Fruit fly (Drosophila melanogaster) whole organism, embryonic: ENCODE measurements around the gene CG5509.

Source experiments
- CG12071 ChIP-seq: fragments of 200-800 bp; sonication (Bioruptor generic); optimal IDR thresholded peaks from 3 replicates; lab custom pipeline; 2018; ENCODE audit warnings: missing biosample characterization, mild to moderate bottlenecking, missing genetic modification characterization
- CG13894 ChIP-seq: fragments of 200-800 bp; sonication (Bioruptor generic); optimal IDR thresholded peaks from 3 replicates; lab custom pipeline; 2018; ENCODE audit warnings: missing biosample characterization, mild to moderate bottlenecking, missing genetic modification characterization, moderate library complexity
- CG17186 ChIP-seq: fragments of 200-800 bp; sonication (Bioruptor generic); optimal IDR thresholded peaks from 3 replicates; lab custom pipeline; 2017; ENCODE audit warnings: missing biosample characterization, missing genetic modification reagents, missing genetic modification characterization
- CG18764 ChIP-seq: fragments of 200-800 bp; sonication (Bioruptor generic); optimal IDR thresholded peaks from 3 replicates; lab custom pipeline; 2016; ENCODE audit warnings: missing biosample characterization, missing genetic modification characterization
- CG2199 ChIP-seq: fragments of 200-800 bp; sonication (Bioruptor generic); IDR thresholded peaks from 3 replicates; pipeline ENCODE4 v1.3.6; 2022; ENCODE audit warnings: missing biosample characterization, missing genetic modification characterization
- CG32767 ChIP-seq: fragments of 200-800 bp; sonication (Bioruptor generic); IDR thresholded peaks from 2 replicates; pipeline ENCODE4 v1.3.6; 2022; ENCODE audit warnings: missing biosample characterization, missing genetic modification characterization
- CG33557 ChIP-seq: fragments of 200-800 bp; sonication (Bioruptor generic); optimal IDR thresholded peaks from 2 replicates; lab custom pipeline; 2019; ENCODE audit warnings: missing biosample characterization, mild to moderate bottlenecking, missing genetic modification characterization, moderate library complexity
- CG3407 ChIP-seq: fragments of 200-800 bp; sonication (Bioruptor generic); optimal IDR thresholded peaks from 2 replicates; lab custom pipeline; 2018; ENCODE audit warnings: missing biosample characterization, mild to moderate bottlenecking, missing genetic modification characterization
- CG4360 ChIP-seq: fragments of 200-800 bp; sonication (Bioruptor generic); IDR thresholded peaks from 2 replicates; pipeline ENCODE4 v1.3.6; 2022; ENCODE audit warnings: missing biosample characterization, missing genetic modification characterization
- CG4707 ChIP-seq: fragments of 200-800 bp; sonication (Bioruptor generic); optimal IDR thresholded peaks from 2 replicates; lab custom pipeline; 2018; ENCODE audit warnings: missing biosample characterization, mild to moderate bottlenecking, missing genetic modification characterization, moderate library complexity
- CG5953 ChIP-seq: fragments of 200-800 bp; sonication (Bioruptor generic); IDR thresholded peaks from 2 replicates; pipeline ENCODE4 v1.3.6; 2022; ENCODE audit warnings: missing biosample characterization, missing genetic modification characterization
- CG6175 ChIP-seq: fragments of 200-800 bp; sonication (Bioruptor generic); IDR thresholded peaks from 3 replicates; pipeline ENCODE4 v1.3.6; 2022; ENCODE audit warnings: missing biosample characterization, missing genetic modification characterization
- CG8281 ChIP-seq: fragments of 200-800 bp; sonication (Bioruptor generic); optimal IDR thresholded peaks from 2 replicates; lab custom pipeline; 2018; ENCODE audit warnings: missing biosample characterization, mild to moderate bottlenecking, missing genetic modification characterization, moderate library complexity
- CG8478 ChIP-seq: fragments of >200 bp; optimal IDR thresholded peaks from 2 replicates; lab custom pipeline; 2018
- Deaf1 ChIP-seq: fragments of 200-800 bp; optimal IDR thresholded peaks from 3 replicates; lab custom pipeline; 2019; ENCODE audit warnings: missing biosample characterization, mild to moderate bottlenecking, missing genetic modification characterization, moderate library complexity
- Doc2 ChIP-seq: fragments of 200-800 bp; sonication (Bioruptor generic); IDR thresholded peaks from 2 replicates; pipeline ENCODE4 v1.3.6; 2022; ENCODE audit warnings: missing biosample characterization, missing genetic modification characterization
- Med ChIP-seq: fragments of 200-800 bp; sonication (Bioruptor generic); peaks from one replicate; lab custom pipeline; 2016; ENCODE audit warnings: missing biosample characterization, missing genetic modification characterization, mild to moderate bottlenecking, inconsistent platforms, moderate library complexity
- Opbp ChIP-seq: fragments of 200-800 bp; sonication (Bioruptor generic); IDR thresholded peaks from 3 replicates; pipeline ENCODE4 v1.3.6; 2022; ENCODE audit warnings: missing biosample characterization, missing genetic modification characterization; ENCODE audit not compliant: partially characterized antibody
- Pdp1 ChIP-seq, 2 experiments: fragments of 200-800 bp; sonication (Bioruptor generic); optimal IDR thresholded peaks; 3 replicates each; lab custom pipeline; 2016; ENCODE audit warnings: missing biosample characterization in 2 of 2, missing genetic modification characterization in 2 of 2, mild to moderate bottlenecking in 1 of 2, moderate library complexity in 1 of 2
- Rfx ChIP-seq: fragments of 200-800 bp; sonication (Bioruptor generic); IDR thresholded peaks from 2 replicates; pipeline ENCODE4 v1.3.6; 2022; ENCODE audit warnings: missing biosample characterization, missing genetic modification characterization
- Trl ChIP-seq, 3 experiments: fragments of >200 bp in 2 of 3; fragments of 200-800 bp in 1 of 3; sonication (Bioruptor generic) in 1 of 3; optimal IDR thresholded peaks; 2 replicates in 1 of 3; 3 replicates in 2 of 3; lab custom pipeline; 2016 to 2017; ENCODE audit warnings: missing biosample characterization in 1 of 3, missing genetic modification characterization in 1 of 3
- abd-A ChIP-seq: fragments of 200-800 bp; sonication (Bioruptor generic); optimal IDR thresholded peaks from 3 replicates; lab custom pipeline; 2019; ENCODE audit warnings: missing biosample characterization, mild to moderate bottlenecking, missing genetic modification characterization, moderate library complexity
- bab2 ChIP-seq: fragments of 200-800 bp; sonication (Bioruptor generic); optimal IDR thresholded peaks from 2 replicates; lab custom pipeline; 2016; ENCODE audit warnings: missing biosample characterization, missing genetic modification characterization
- cg ChIP-seq: fragments of 200-800 bp; sonication (Bioruptor generic); optimal IDR thresholded peaks from 3 replicates; lab custom pipeline; 2019; ENCODE audit warnings: missing biosample characterization, mild to moderate bottlenecking, missing genetic modification characterization, moderate library complexity
- chif ChIP-seq, 2 experiments: fragments of 200-800 bp; sonication (Bioruptor generic); optimal IDR thresholded peaks; 3 replicates each; lab custom pipeline; 2016; ENCODE audit warnings: missing biosample characterization in 2 of 2, missing genetic modification characterization in 2 of 2
- chinmo ChIP-seq: fragments of 200-800 bp; sonication (Bioruptor generic); IDR thresholded peaks from 4 replicates; pipeline ENCODE4 v1.3.6; 2022; ENCODE audit warnings: missing biosample characterization, missing genetic modification characterization; ENCODE audit not compliant: partially characterized antibody
- chn ChIP-seq: fragments of 200-800 bp; sonication (Bioruptor generic); optimal IDR thresholded peaks from 2 replicates; lab custom pipeline; 2016; ENCODE audit warnings: missing biosample characterization, missing genetic modification characterization
- dmrt11E ChIP-seq: fragments of 200-800 bp; sonication (Bioruptor generic); optimal IDR thresholded peaks from 3 replicates; lab custom pipeline; 2018; ENCODE audit warnings: missing biosample characterization, mild to moderate bottlenecking, missing genetic modification characterization, moderate library complexity
- mirr ChIP-seq: fragments of 200-800 bp; sonication (Bioruptor generic); optimal IDR thresholded peaks from 3 replicates; lab custom pipeline; 2018; ENCODE audit warnings: missing biosample characterization, mild to moderate bottlenecking, missing genetic modification characterization
- nerfin-1 ChIP-seq: fragments of 200-800 bp; sonication (Bioruptor generic); optimal IDR thresholded peaks from 3 replicates; lab custom pipeline; 2019; ENCODE audit warnings: missing biosample characterization, mild to moderate bottlenecking, missing genetic modification characterization, moderate library complexity
- nom ChIP-seq: fragments of 200-800 bp; sonication (Bioruptor generic); optimal IDR thresholded peaks from 2 replicates; lab custom pipeline; 2017; ENCODE audit warnings: missing biosample characterization, missing genetic modification characterization, mild to moderate bottlenecking, moderate library complexity, missing genetic modification reagents
- otp ChIP-seq: fragments of 200-800 bp; sonication (Bioruptor generic); IDR thresholded peaks from 3 replicates; pipeline ENCODE4, ENCODE4 v1.3.6; 2022; ENCODE audit warnings: missing biosample characterization, missing genetic modification characterization
- pan ChIP-seq, 4 experiments: fragments of >200 bp in 3 of 4; fragments of 200-800 bp in 1 of 4; sonication (Bioruptor generic) in 1 of 4; optimal IDR thresholded peaks in 3 of 4; IDR thresholded peaks in 1 of 4; 2 replicates each; pipeline versions ENCODE4 v1.3.6 to Lab custom; 2017 to 2022; ENCODE audit warnings: missing biosample characterization in 2 of 4, missing genetic modification characterization in 2 of 4, mixed read lengths in 1 of 4
- pho ChIP-seq: fragments of 200-800 bp; sonication (Bioruptor generic); optimal IDR thresholded peaks from 2 replicates; lab custom pipeline; 2016; ENCODE audit warnings: missing biosample characterization, missing genetic modification characterization
- psq ChIP-seq: fragments of 200-800 bp; sonication (Bioruptor generic); optimal IDR thresholded peaks from 2 replicates; lab custom pipeline; 2017; ENCODE audit warnings: missing biosample characterization, missing genetic modification characterization
- ro ChIP-seq: fragments of 200-800 bp; sonication (Bioruptor generic); IDR thresholded peaks from 2 replicates; pipeline ENCODE4 v1.3.6; 2022; ENCODE audit warnings: missing biosample characterization, missing genetic modification characterization
- row ChIP-seq: fragments of 200-800 bp; sonication (Bioruptor generic); IDR thresholded peaks from 3 replicates; pipeline ENCODE4 v1.3.6; 2022; ENCODE audit warnings: missing biosample characterization, missing genetic modification characterization
- schlank ChIP-seq: fragments of 200-800 bp; sonication (Bioruptor generic); optimal IDR thresholded peaks from 2 replicates; lab custom pipeline; 2018; ENCODE audit warnings: missing biosample characterization, mild to moderate bottlenecking, missing genetic modification characterization
- sd ChIP-seq: fragments of 200-800 bp; sonication (Bioruptor generic); optimal IDR thresholded peaks from 3 replicates; lab custom pipeline; 2018; ENCODE audit warnings: missing biosample characterization, mild to moderate bottlenecking, missing genetic modification characterization, moderate library complexity
- seq ChIP-seq: fragments of 200-800 bp; sonication (Bioruptor generic); IDR thresholded peaks from 2 replicates; pipeline ENCODE4 v1.3.6; 2022; ENCODE audit warnings: missing biosample characterization, missing genetic modification characterization
- sob ChIP-seq: fragments of 200-800 bp; sonication (Bioruptor generic); IDR thresholded peaks from 2 replicates; pipeline ENCODE4 v1.3.6; 2022; ENCODE audit warnings: missing biosample characterization, missing genetic modification characterization
- sr ChIP-seq: fragments of 200-800 bp; sonication (Bioruptor generic); IDR thresholded peaks from 3 replicates; pipeline ENCODE4 v1.3.6; 2022; ENCODE audit warnings: missing biosample characterization, missing genetic modification characterization
- usp ChIP-seq: fragments of >200 bp; optimal IDR thresholded peaks from 2 replicates; lab custom pipeline; 2017; ENCODE audit warnings: missing biosample characterization, missing genetic modification characterization
- zf30C ChIP-seq: fragments of 200-800 bp; sonication (Bioruptor generic); optimal IDR thresholded peaks from 3 replicates; lab custom pipeline; 2018; ENCODE audit warnings: missing biosample characterization, mild to moderate bottlenecking, missing genetic modification characterization

The CG5509 gene

dm6 chr3R:12449617-12450242 is 2.5 kb upstream of the CG5509 start (continued):
- no peak for TF ChIP-seq pan (optimal IDR thresholded peaks at IDR 0.05; lab: Kevin White, UChicago)
- TF ChIP-seq pan (GFP tag; optimal IDR thresholded peaks at IDR 0.05 in 1 of 2, IDR thresholded peaks at IDR 0.05 in 1 of 2): peak in 1 of 2 experiments; percentile 7
- TF ChIP-seq CG4360 (GFP tag; lab: Robert Waterston, UW): peak; percentile 37; the same call in 1 of the 2 replicates
- TF ChIP-seq bab2 (GFP tag; lab: Kevin White, UChicago): no peak
- no peak for TF ChIP-seq CG3407
- TF ChIP-seq CG8281: peak; percentile 1
- TF ChIP-seq chif (GFP tag; optimal IDR thresholded peaks at IDR 0.05; lab: Kevin White, UChicago): no peak
- TF ChIP-seq Doc2 (GFP tag; lab: Robert Waterston, UW): no peak
- TF ChIP-seq CG32767: peak; percentile 46; the same call in 1 of the 2 replicates
- TF ChIP-seq chn (GFP tag; lab: Kevin White, UChicago): peak; percentile 49
- TF ChIP-seq usp (GFP tag; lab: Kevin White, UChicago): no peak
- peak; percentile 72 for TF ChIP-seq zf30C
- peak; percentile 78 for TF ChIP-seq nerfin-1 (tag; lab: Kevin White, UChicago)
- TF ChIP-seq Opbp (GFP tag; lab: Robert Waterston, UW): 0 out of 3 replicates have a peak, but pooled peaks have one; percentile 25
- TF ChIP-seq CG12071 (GFP tag; lab: Kevin White, UChicago): peak; percentile 18
- no peak for TF ChIP-seq CG33557
- 0 out of 3 replicates have a peak, but pooled peaks have one; percentile 31 for TF ChIP-seq CG6175 (GFP tag; lab: Robert Waterston, UW)
- 0 out of 2 replicates have a peak, but pooled peaks have one; percentile 21 for TF ChIP-seq sob (GFP tag; lab: Robert Waterston, UW)
- TF ChIP-seq seq (GFP tag; lab: Robert Waterston, UW): peak; percentile 48
- TF ChIP-seq Med (GFP tag; lab: Kevin White, UChicago): peak; percentile 75
- 0 out of 3 replicates have a peak, but pooled peaks have one; percentile 3 for TF ChIP-seq otp (GFP tag; lab: Robert Waterston, UW)
- no peak for TF ChIP-seq psq
- 0 out of 2 replicates have a peak, but pooled peaks have one; percentile 19 for TF ChIP-seq CG5953 (GFP tag; lab: Robert Waterston, UW)
- TF ChIP-seq mirr: peak; percentile 55
- peak; percentile 19 for TF ChIP-seq CG8478 (lab: Kevin White, UChicago)
- peak; percentile 60 for TF ChIP-seq nom (GFP tag; lab: Kevin White, UChicago)
- no peak for TF ChIP-seq CG4707 (GFP tag; lab: Kevin White, UChicago)
- TF ChIP-seq sr (GFP tag; lab: Robert Waterston, UW): peak; percentile 76; the same call in 2 of the 3 replicates
- peak; percentile 35 to 58 for TF ChIP-seq Trl (optimal IDR thresholded peaks at IDR 0.05; lab: Kevin White, UChicago)
- no peak for TF ChIP-seq Trl (GFP tag; optimal IDR thresholded peaks at IDR 0.05; lab: Kevin White, UChicago)
- no peak for TF ChIP-seq ro (GFP tag; lab: Robert Waterston, UW)
- 0 out of 3 replicates have a peak, but pooled peaks have one; percentile 32 for TF ChIP-seq CG2199 (GFP tag; lab: Robert Waterston, UW)
- no peak for TF ChIP-seq CG17186
- peak; percentile 12; the same call in 1 of the 2 replicates for TF ChIP-seq Rfx (GFP tag; lab: Robert Waterston, UW)
- peak; percentile 33 for TF ChIP-seq cg (GFP tag; lab: Kevin White, UChicago)
- peak; percentile 14; the same call in 1 of the 3 replicates for TF ChIP-seq row (GFP tag; lab: Robert Waterston, UW)
- no peak for TF ChIP-seq Deaf1
- TF ChIP-seq CG18764 (GFP tag; lab: Kevin White, UChicago): no peak
- TF ChIP-seq pho (GFP tag; lab: Kevin White, UChicago): no peak

dm6 chr3R:12450713-12451259 is 1.5 kb upstream of the CG5509 start:
- TF ChIP-seq CG13894 (tag; lab: Kevin White, UChicago): peak; percentile 58
- peak; percentile 30 for TF ChIP-seq sd (tag; lab: Kevin White, UChicago)
- TF ChIP-seq dmrt11E (tag; lab: Kevin White, UChicago): no peak
- no peak for TF ChIP-seq schlank (tag; lab: Kevin White, UChicago)
- TF ChIP-seq chinmo (GFP tag; lab: Robert Waterston, UW): peak; percentile 83; the same call in 2 of the 4 replicates
- TF ChIP-seq Pdp1 (GFP tag; optimal IDR thresholded peaks at IDR 0.05; lab: Kevin White, UChicago): peak in 1 of 2 experiments; percentile 28
- peak; percentile 40 for TF ChIP-seq abd-A
